Worm (Caenorhabditis elegans) whole organism, late embryonic: ENCODE measurements around the gene delm-1.
A peak's percentile ranks its signal among the peaks of the same experiment; 100 is the strongest.

Experiments
- ceh-18 ChIP-seq: sonication (generic microtip); optimal IDR thresholded peaks from 2 replicates; lab custom pipeline; 2016; ENCODE audit warnings: missing genetic modification characterization, missing compliant biosample characterization
- ceh-48 ChIP-seq: sonication (generic microtip); optimal IDR thresholded peaks from 2 replicates; lab custom pipeline; 2016; ENCODE audit warnings: missing genetic modification characterization, inconsistent platforms, missing compliant biosample characterization
- ceh-6 ChIP-seq: fragments of 200-800 bp; sonication (Bioruptor generic); optimal IDR thresholded peaks from 2 replicates; lab custom pipeline; 2018; ENCODE audit warnings: mild to moderate bottlenecking, missing genetic modification characterization, missing compliant biosample characterization
- fkh-10 ChIP-seq: fragments of 150-350 bp; optimal IDR thresholded peaks from 2 replicates; lab custom pipeline; 2014; ENCODE audit warnings: missing biosample characterization, missing genetic modification reagents, missing genetic modification characterization
- hlh-13 ChIP-seq: fragments of 200-800 bp; sonication (Bioruptor generic); optimal IDR thresholded peaks from 2 replicates; lab custom pipeline; 2018; ENCODE audit warnings: mild to moderate bottlenecking, missing genetic modification characterization, missing compliant biosample characterization
- hlh-30 ChIP-seq: sonication (generic microtip); optimal IDR thresholded peaks from 2 replicates; lab custom pipeline; 2017; ENCODE audit warnings: antibody characterized with exemption, missing genetic modification characterization, missing compliant biosample characterization; ENCODE audit not compliant: insufficient read depth
- nhr-11 ChIP-seq: fragments of 150-350 bp; optimal IDR thresholded peaks from 2 replicates; lab custom pipeline; 2014; ENCODE audit warnings: missing biosample characterization, missing genetic modification characterization
- pha-2 ChIP-seq: sonication (generic microtip); optimal IDR thresholded peaks from 2 replicates; lab custom pipeline; 2017; ENCODE audit warnings: mild to moderate bottlenecking, missing genetic modification characterization, missing compliant biosample characterization
- sox-2 ChIP-seq: fragments of 200-800 bp; sonication (Bioruptor generic); IDR thresholded peaks from 2 replicates; pipeline ENCODE4 v1.3.6; 2022; ENCODE audit warnings: missing genetic modification reagents, missing genetic modification characterization, missing compliant biosample characterization

DNA sequence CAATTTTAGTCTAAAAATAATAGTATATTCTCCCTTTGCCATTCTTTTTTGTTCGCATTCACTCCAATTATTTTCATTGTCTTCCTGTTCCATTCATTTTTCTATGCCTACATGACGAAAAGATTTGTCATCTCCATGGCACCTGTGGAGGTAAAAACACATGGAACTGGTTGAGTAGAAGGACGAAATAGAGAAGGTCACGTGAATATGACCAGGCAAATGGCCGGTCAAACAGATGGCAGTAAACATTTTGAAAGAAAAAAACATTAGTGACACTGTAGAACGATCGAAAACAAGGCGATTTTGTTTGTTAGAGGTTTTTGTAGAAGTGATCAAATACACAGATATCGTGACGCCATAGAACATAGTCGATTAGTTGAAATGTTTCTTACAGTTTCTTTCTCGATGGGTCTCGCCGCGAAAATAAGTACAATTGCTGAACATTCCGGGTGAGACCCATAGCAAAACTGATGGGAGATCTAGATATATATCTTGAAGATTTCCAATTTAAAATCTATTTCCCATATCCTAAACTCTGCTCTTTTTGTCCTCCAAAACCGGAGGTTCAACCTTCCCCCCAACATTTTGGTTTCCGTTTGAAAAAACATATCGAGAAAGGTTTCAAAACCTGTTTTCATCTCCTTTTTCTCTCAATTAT is 44.6 kb downstream of the delm-1 start:
- TF ChIP-seq hlh-13 (GFP tag; lab: Kevin White, UChicago) (no peak), fkh-10 (GFP tag; lab: Kevin White, UChicago) (no peak), ceh-6 (GFP tag; lab: Kevin White, UChicago) (no peak), sox-2 (GFP tag; lab: Robert Waterston, UW) (no peak), ceh-48 (tag; lab: Kevin White, UChicago) (no peak), pha-2 (no peak), ceh-18 (no peak), hlh-30 (peak; percentile 24), nhr-11 (tag; lab: Kevin White, UChicago) (no peak)
